Worm (Caenorhabditis elegans): ENCODE results near the gene F16B4.5.

F16B4.5 gene

DNA sequence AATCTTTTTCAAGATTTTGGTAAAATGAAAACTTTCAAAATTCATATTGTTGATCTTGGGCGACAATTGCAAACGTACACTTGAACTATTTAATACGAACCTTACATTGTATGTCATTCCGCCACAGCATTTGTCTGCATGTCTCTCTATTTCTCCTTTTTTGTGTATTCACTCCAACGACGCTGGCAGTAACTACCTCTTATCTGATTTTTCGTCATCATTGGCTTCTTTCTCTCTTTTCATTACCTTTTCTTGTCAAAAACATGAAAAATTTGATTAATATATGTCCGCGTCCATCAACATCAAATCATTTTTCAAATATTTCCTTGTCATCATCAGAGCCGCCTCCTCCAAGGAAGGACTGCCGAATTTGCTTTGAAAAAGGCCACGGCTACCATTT, 21.9 kb downstream of the F16B4.5 start, which contains the start of gene nhr-177:
nhr-177 (plus strand) TSS at position 167 of the 400 bp plus-strand sequence.
- TF ChIP-seq ceh-9 (tag; optimal IDR thresholded peaks at IDR 0.05): no peak
- TF ChIP-seq hlh-30 (tag; optimal IDR thresholded peaks at IDR 0.05; ENCODE audit: insufficient read depth): no peak
- no peak for TF ChIP-seq pha-4 (tag; optimal IDR thresholded peaks at IDR 0.05)
- no peak for TF ChIP-seq tbx-2 (tag; optimal IDR thresholded peaks at IDR 0.05)
- TF ChIP-seq hlh-6 (tag; optimal IDR thresholded peaks at IDR 0.05): no peak
- no peak for TF ChIP-seq ceh-22 (tag; optimal IDR thresholded peaks at IDR 0.05)
- TF ChIP-seq C08G9.2 (tag; optimal IDR thresholded peaks at IDR 0.05): no peak
- no peak for TF ChIP-seq hlh-8 (tag; optimal IDR thresholded peaks at IDR 0.05)
- no peak for TF ChIP-seq mec-3 (tag; optimal IDR thresholded peaks at IDR 0.05; ENCODE audit: borderline replicate concordance)
- no peak for TF ChIP-seq fkh-10 (GFP tag; optimal IDR thresholded peaks at IDR 0.05)
- no peak for TF ChIP-seq ceh-14 (tag; optimal IDR thresholded peaks at IDR 0.05)
- no peak for TF ChIP-seq T23F11.4 (GFP tag; optimal IDR thresholded peaks at IDR 0.05)
- no peak for TF ChIP-seq ama-1 (optimal IDR thresholded peaks at IDR 0.05)
- no peak for TF ChIP-seq ceh-30 (tag; optimal IDR thresholded peaks at IDR 0.05)
- no peak for TF ChIP-seq ref-2 (tag; optimal IDR thresholded peaks at IDR 0.05)
- no peak for TF ChIP-seq syd-9 (tag; optimal IDR thresholded peaks at IDR 0.05)
- TF ChIP-seq unc-55 (GFP tag; optimal IDR thresholded peaks at IDR 0.05): no peak
- no peak for TF ChIP-seq sox-4 (tag; optimal IDR thresholded peaks at IDR 0.05)
- TF ChIP-seq lim-6 (tag; optimal IDR thresholded peaks at IDR 0.05): no peak

DNA sequence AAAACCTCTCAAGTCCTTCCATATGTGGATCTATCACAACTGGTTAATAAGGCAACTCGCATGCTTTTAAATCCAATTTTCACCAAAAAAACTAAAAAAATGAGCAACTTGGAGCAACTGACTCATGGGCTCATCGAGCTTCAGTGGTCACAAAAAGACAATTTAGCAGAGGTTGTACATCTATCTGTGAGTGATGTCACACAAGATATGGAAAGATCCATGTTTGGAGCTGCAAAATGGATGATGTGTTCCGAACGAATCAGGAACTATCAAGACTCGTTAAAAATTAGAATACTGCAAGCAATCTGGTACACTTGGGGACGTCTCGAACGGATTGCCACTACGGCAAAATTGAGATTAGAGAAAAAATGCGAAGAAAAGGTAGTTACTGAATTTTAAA, 23.3 kb downstream of the F16B4.5 start:
- TF ChIP-seq F13H6.1 (tag; optimal IDR thresholded peaks at IDR 0.05) (no peak), madf-2 (tag; optimal IDR thresholded peaks at IDR 0.05) (no peak), ceh-14 (tag; optimal IDR thresholded peaks at IDR 0.05) (no peak), che-1 (tag; optimal IDR thresholded peaks at IDR 0.05) (no peak), tbx-7 (tag; optimal IDR thresholded peaks at IDR 0.05) (no peak), npax-4 (tag; optimal IDR thresholded peaks at IDR 0.05) (no peak), ceh-31 (tag; optimal IDR thresholded peaks at IDR 0.05) (no peak), ceh-30 (tag; optimal IDR thresholded peaks at IDR 0.05) (no peak), pros-1 (tag; optimal IDR thresholded peaks at IDR 0.05) (no peak), ceh-48 (tag; optimal IDR thresholded peaks at IDR 0.05) (no peak), ets-4 (tag; optimal IDR thresholded peaks at IDR 0.05) (no peak), nhr-11 (tag; optimal IDR thresholded peaks at IDR 0.05) (no peak), fkh-6 (tag; optimal IDR thresholded peaks at IDR 0.05) (no peak), tbx-2 (tag; optimal IDR thresholded peaks at IDR 0.05) (no peak), C08G9.2 (tag; optimal IDR thresholded peaks at IDR 0.05) (no peak), lin-11 (tag; optimal IDR thresholded peaks at IDR 0.05) (no peak), sox-4 (tag; optimal IDR thresholded peaks at IDR 0.05) (no peak)

ce11 chrV:1614726-1615125, 26.5 kb downstream of the F16B4.5 start, which contains the start of gene srbc-41:
Gene srbc-41 (minus strand): TSS chrV:1614826.
- TF ChIP-seq unc-42 (tag; optimal IDR thresholded peaks at IDR 0.05) (no peak), unc-55 (GFP tag; optimal IDR thresholded peaks at IDR 0.05) (no peak), ceh-31 (tag; optimal IDR thresholded peaks at IDR 0.05) (no peak), lin-11 (tag; optimal IDR thresholded peaks at IDR 0.05) (no peak), ceh-19 (GFP tag; optimal IDR thresholded peaks at IDR 0.05) (no peak), ceh-6 (GFP tag; optimal IDR thresholded peaks at IDR 0.05) (no peak), ttx-3 (tag; optimal IDR thresholded peaks at IDR 0.05) (no peak), mec-3 (tag; optimal IDR thresholded peaks at IDR 0.05; ENCODE audit: borderline replicate concordance) (no peak), pag-3 (tag; optimal IDR thresholded peaks at IDR 0.05; ENCODE audit: borderline replicate concordance) (no peak), ceh-9 (tag; optimal IDR thresholded peaks at IDR 0.05) (no peak), ceh-34 (tag; optimal IDR thresholded peaks at IDR 0.05) (no peak), syd-9 (tag; optimal IDR thresholded peaks at IDR 0.05) (no peak), C38D4.7 (GFP tag; optimal IDR thresholded peaks at IDR 0.05) (no peak), npax-4 (tag; optimal IDR thresholded peaks at IDR 0.05) (no peak), elt-4 (tag; optimal IDR thresholded peaks at IDR 0.05) (no peak), zip-5 (tag; optimal IDR thresholded peaks at IDR 0.05) (no peak), che-1 (tag; optimal IDR thresholded peaks at IDR 0.05) (no peak)

All from whole organism, late embryonic.